Worm (Caenorhabditis elegans): ENCODE measurements around the gene T14E8.2.

The T14E8.2 gene

ce11 chrX:6518537-6518936, 24.3 kb upstream of the T14E8.2 start, which contains the start of gene ets-4 (continued):
- TF ChIP-seq fkh-4 (tag; optimal IDR thresholded peaks at IDR 0.05; ENCODE audit: borderline replicate concordance): no peak
- TF ChIP-seq hlh-4 (tag; optimal IDR thresholded peaks at IDR 0.05): no peak
- no peak for TF ChIP-seq sox-4 (tag; optimal IDR thresholded peaks at IDR 0.05)
- TF ChIP-seq ets-5 (GFP tag; IDR thresholded peaks at IDR 0.05): no peak
- TF ChIP-seq Y116A8C.19 (tag; optimal IDR thresholded peaks at IDR 0.05; ENCODE audit: borderline replicate concordance): no peak
- no peak for TF ChIP-seq fkh-10 (GFP tag; optimal IDR thresholded peaks at IDR 0.05)
- TF ChIP-seq dsc-1 (tag; optimal IDR thresholded peaks at IDR 0.05): no peak
- TF ChIP-seq rnt-1 (tag; optimal IDR thresholded peaks at IDR 0.05): no peak
- TF ChIP-seq ama-1 (optimal IDR thresholded peaks at IDR 0.05): no peak
- no peak for TF ChIP-seq egl-27 (tag; optimal IDR thresholded peaks at IDR 0.05)
- no peak for TF ChIP-seq grh-1 (GFP tag; IDR thresholded peaks at IDR 0.05)
- no peak for TF ChIP-seq fos-1 (tag; optimal IDR thresholded peaks at IDR 0.05)
- no peak for TF ChIP-seq ceh-90 (tag; optimal IDR thresholded peaks at IDR 0.05)
- TF ChIP-seq mep-1 (tag; optimal IDR thresholded peaks at IDR 0.05): no peak
- TF ChIP-seq mdl-1 (tag; optimal IDR thresholded peaks at IDR 0.05): peak in 1 of 2 experiments; percentile 44
- TF ChIP-seq nhr-20 (tag; optimal IDR thresholded peaks at IDR 0.05): peak; percentile 18
- TF ChIP-seq blmp-1 (tag; optimal IDR thresholded peaks at IDR 0.05): no peak

- TF ChIP-seq nhr-71 (tag; optimal IDR thresholded peaks at IDR 0.05) (peak; percentile 14), elt-2 (tag; optimal IDR thresholded peaks at IDR 0.05) (peak; percentile 8), nhr-20 (tag; optimal IDR thresholded peaks at IDR 0.05) (peak; percentile 33), isw-1 (GFP tag; IDR thresholded peaks at IDR 0.05) (no peak)
Measured at ce11 chrX:6519473-6519872, 23.3 kb upstream of the T14E8.2 start.

- no peak for TF ChIP-seq lir-3 (tag; optimal IDR thresholded peaks at IDR 0.05; ENCODE audit: poor library complexity)
- no peak for TF ChIP-seq mef-2 (tag; optimal IDR thresholded peaks at IDR 0.05)
- TF ChIP-seq nhr-84 (tag; optimal IDR thresholded peaks at IDR 0.05): no peak
- TF ChIP-seq blmp-1 (tag; optimal IDR thresholded peaks at IDR 0.05): peak; percentile 98
- TF ChIP-seq snpc-4 (tag; optimal IDR thresholded peaks at IDR 0.05): no peak
- TF ChIP-seq lin-35 (GFP tag; optimal IDR thresholded peaks at IDR 0.05): no peak
- no peak for TF ChIP-seq dpl-1 (GFP tag; optimal IDR thresholded peaks at IDR 0.05)
- no peak for TF ChIP-seq aly-2 (tag; optimal IDR thresholded peaks at IDR 0.05)
- no peak for TF ChIP-seq mab-9 (GFP tag; IDR thresholded peaks at IDR 0.05)
Measured at ce11 chrX:6519946-6520345, 22.8 kb upstream of the T14E8.2 start.

ce11 chrX:6520644-6521043, 22.1 kb upstream of the T14E8.2 start:
- TF ChIP-seq egl-27 (tag; optimal IDR thresholded peaks at IDR 0.05): no peak
- peak; percentile 51 for TF ChIP-seq elt-2 (tag; optimal IDR thresholded peaks at IDR 0.05)
- peak; percentile 26 for TF ChIP-seq tlp-1 (tag; optimal IDR thresholded peaks at IDR 0.05)
- TF ChIP-seq efl-3 (GFP tag; optimal IDR thresholded peaks at IDR 0.05): no peak

ce11 chrX:6522634-6523070, 20.1 kb upstream of the T14E8.2 start:
- TF ChIP-seq efl-1 (optimal IDR thresholded peaks at IDR 0.05) (no peak), efl-1 (GFP tag; optimal IDR thresholded peaks at IDR 0.05 in 1 of 2) (peak in 1 of 2 experiments; percentile 30), elt-2 (tag; optimal IDR thresholded peaks at IDR 0.05) (peak; percentile 84), nhr-71 (tag; optimal IDR thresholded peaks at IDR 0.05) (peak; percentile 26), mep-1 (tag; optimal IDR thresholded peaks at IDR 0.05) (no peak), ztf-4 (tag; optimal IDR thresholded peaks at IDR 0.05) (no peak), fkh-10 (GFP tag; optimal IDR thresholded peaks at IDR 0.05) (no peak), sup-37 (GFP tag; optimal IDR thresholded peaks at IDR 0.05) (no peak), ceh-82 (tag; optimal IDR thresholded peaks at IDR 0.05) (no peak), mdl-1 (tag; optimal IDR thresholded peaks at IDR 0.05) (no peak), lir-3 (tag; optimal IDR thresholded peaks at IDR 0.05; ENCODE audit: poor library complexity) (no peak), hpl-2 (GFP tag; optimal IDR thresholded peaks at IDR 0.05) (peak; percentile 44), alr-1 (tag; optimal IDR thresholded peaks at IDR 0.05; ENCODE audit: borderline replicate concordance) (no peak), nhr-90 (tag; optimal IDR thresholded peaks at IDR 0.05; ENCODE audit: poor library complexity) (no peak), unc-30 (tag; optimal IDR thresholded peaks at IDR 0.05) (no peak)

All from whole organism, L1 larva.